Worm (Caenorhabditis elegans): ENCODE data around the gene D1086.7.

D1086.7 gene

DNA sequence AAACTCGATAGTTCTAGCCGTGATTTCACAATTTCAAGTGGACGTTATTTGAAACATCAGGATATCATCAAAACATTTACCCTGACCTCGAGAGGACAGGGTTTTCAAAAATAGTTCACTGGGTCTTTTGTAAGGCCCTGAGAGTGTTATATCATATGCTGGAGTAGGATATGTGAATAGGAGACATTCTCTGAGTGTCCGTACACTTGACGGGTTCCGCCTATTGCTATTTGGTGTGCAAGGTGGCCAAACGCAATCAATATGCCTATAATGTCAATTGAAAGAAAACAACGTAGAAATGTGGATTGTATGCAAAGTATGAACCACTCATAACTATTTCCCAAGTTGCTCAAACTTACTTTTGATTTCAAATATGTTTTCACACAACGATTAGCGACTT lies 13.3 kb downstream of the D1086.7 start:
- no peak for TF ChIP-seq saeg-2 (GFP tag; IDR thresholded peaks at IDR 0.05)
- TF ChIP-seq unc-62 (GFP tag; optimal IDR thresholded peaks at IDR 0.05 in 1 of 2): peak in 1 of 2 experiments; percentile 45
- no peak for TF ChIP-seq unc-62 (tag; optimal IDR thresholded peaks at IDR 0.05)

DNA sequence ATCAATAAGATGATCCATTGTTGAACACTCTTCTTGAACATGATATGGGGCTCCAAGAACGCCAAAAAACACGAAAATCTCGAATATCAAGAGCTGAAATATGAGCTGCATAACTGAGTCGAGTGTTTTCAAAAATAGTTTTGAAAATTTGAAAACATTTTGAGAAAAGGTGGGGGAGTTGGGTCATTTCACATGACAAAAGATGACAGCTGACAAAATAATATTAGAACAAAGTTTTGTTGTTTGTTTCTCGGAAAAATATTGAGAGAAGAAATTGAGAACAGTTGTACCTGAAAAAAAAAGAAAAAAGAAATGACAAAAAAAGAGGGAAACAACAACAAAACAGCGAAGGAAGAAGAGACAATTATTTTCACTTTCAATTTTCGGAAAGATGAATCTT lies 14.4 kb downstream of the D1086.7 start, which contains the start of the genes D1086.2 and D1086.1:
D1086.2 (minus strand) TSS at position 150 of the 400 bp plus-strand sequence.
D1086.1 (plus strand) TSS at position 340 of the 400 bp plus-strand sequence.
- TF ChIP-seq nhr-11 (tag; optimal IDR thresholded peaks at IDR 0.05): no peak
- TF ChIP-seq daf-16 (GFP tag; optimal IDR thresholded peaks at IDR 0.05): peak in 1 of 2 experiments; percentile 94
- TF ChIP-seq daf-16 (tag; optimal IDR thresholded peaks at IDR 0.05): no peak
- TF ChIP-seq zip-11 (GFP tag; IDR thresholded peaks at IDR 0.05): no peak
- TF ChIP-seq aha-1 (tag): peak; percentile 39
- no peak for TF ChIP-seq egl-27 (tag; optimal IDR thresholded peaks at IDR 0.05)

DNA sequence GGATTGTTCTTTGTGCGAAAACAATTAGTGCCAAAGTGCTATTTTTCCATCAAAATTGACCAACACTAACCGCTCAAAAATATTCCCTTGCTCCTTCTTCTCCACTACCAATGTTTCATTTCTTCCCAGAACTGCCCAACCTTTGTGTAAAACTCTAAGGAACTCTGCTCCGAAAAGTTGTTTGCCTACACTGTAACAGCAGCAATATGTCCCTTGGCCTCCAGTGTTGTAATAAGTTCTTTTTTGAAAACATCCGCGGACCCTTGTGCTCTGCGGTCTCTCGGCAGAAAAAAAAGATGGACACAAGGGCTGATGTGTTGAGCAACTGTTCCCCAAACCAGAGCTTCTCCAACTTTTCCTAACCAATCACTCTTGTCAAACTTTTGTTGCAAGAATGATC lies 16.8 kb downstream of the D1086.7 start, which contains the start of gene D1086.12:
D1086.12 (plus strand) TSS at position 301 of the 400 bp plus-strand sequence.
- TF ChIP-seq daf-16 (GFP tag; optimal IDR thresholded peaks at IDR 0.05) (peak in 1 of 2 experiments; percentile 59), daf-16 (tag; optimal IDR thresholded peaks at IDR 0.05) (no peak), zip-11 (GFP tag; IDR thresholded peaks at IDR 0.05) (no peak), rbr-2 (tag; optimal IDR thresholded peaks at IDR 0.05) (no peak), hlh-11 (tag; optimal IDR thresholded peaks at IDR 0.05) (peak; percentile 23)

DNA sequence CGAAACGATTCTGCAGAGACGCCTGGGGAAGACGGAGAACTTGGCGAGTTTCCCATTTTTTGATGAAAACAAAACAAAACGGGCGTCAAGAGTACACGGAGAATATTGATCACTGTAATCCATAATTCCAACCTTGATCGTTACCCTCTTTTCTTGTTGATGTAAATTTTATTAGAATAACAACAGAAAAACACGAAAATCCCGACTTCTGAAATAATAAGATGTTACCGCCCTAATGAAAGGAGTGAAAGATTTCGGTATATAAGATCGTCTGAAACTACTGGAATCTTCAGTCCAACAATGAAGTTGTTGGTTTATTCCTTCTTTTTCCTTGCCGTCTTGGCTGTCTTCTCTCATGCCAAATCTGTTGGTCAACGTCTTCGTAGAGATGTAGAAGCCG lies 19.9 kb downstream of the D1086.7 start, which contains the start of gene D1086.9:
D1086.9 (plus strand) TSS at position 301 of the 400 bp plus-strand sequence.
- TF ChIP-seq mep-1 (tag; optimal IDR thresholded peaks at IDR 0.05): no peak

DNA sequence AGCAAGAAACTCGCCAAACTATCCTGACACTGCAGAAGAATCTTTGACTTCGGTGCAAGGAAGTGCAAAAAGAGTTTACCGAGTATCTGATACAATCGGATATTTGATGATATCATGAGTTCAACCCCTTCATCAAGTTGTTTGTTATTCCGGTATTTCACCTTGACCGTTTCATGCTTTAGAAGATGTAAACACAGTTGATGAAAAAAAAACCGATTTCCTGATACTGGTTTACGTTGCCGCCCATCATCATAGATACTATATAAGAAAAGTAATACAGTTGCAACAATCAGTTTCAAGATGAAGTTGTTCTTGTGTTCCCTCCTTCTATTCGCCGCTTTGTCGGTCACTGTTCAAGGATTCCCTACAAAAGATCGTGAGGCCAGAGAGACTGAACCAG lies 23.4 kb downstream of the D1086.7 start, which contains the start of gene H39E23.3:
H39E23.3 (plus strand) TSS at position 301 of the 400 bp plus-strand sequence.
- TF ChIP-seq nhr-42 (GFP tag; IDR thresholded peaks at IDR 0.05): no peak
- TF ChIP-seq snpc-4 (tag; optimal IDR thresholded peaks at IDR 0.05): no peak

DNA sequence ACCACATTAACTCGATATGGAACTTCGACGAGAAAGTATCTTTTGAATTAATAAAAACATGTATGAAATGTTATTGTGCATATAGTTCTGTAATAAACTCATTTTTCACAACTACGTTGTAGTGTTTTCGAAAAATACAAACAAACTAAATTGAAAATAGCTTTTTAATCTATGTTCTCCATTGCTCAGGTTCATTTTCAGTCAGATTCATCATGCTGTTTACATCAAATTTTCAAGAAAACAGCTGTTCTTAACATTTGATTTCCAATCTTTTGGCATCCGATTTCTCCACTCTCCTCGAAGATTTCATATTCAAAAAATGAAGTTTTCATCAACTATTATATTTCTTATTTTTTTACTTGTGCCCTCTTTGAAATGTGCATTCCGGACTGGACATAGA lies 26.0 kb downstream of the D1086.7 start, which contains the start of gene H39E23.2:
H39E23.2 (plus strand) TSS at position 301 of the 400 bp plus-strand sequence.
- TF ChIP-seq nhr-102 (tag; optimal IDR thresholded peaks at IDR 0.05): no peak
- TF ChIP-seq snpc-4 (tag; optimal IDR thresholded peaks at IDR 0.05): no peak
- no peak for TF ChIP-seq hlh-11 (tag; optimal IDR thresholded peaks at IDR 0.05)
- TF ChIP-seq dmd-6 (GFP tag; IDR thresholded peaks at IDR 0.05): no peak
- no peak for TF ChIP-seq madf-9 (GFP tag; conservative IDR thresholded peaks at IDR 0.05)
- no peak for TF ChIP-seq Y105C5A.15 (GFP tag; IDR thresholded peaks at IDR 0.05)

DNA sequence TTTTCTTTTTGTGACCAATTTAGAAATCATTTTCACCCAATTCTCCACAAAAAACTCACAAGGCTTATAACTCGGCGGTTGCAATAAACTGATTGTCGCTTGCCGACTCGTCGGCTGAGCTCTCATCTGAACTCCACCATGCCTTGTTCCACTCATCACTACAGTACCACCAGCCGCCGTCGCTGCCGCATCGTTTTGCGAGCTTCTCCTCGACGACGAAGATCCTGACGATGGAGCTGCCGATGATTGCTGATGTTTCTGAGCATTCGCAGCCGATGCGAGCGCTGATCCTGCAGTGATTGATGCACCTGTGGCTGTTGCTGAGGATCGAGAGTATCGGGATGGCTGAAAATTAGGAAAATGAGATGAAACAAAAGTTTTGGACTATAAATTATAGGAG lies 36.6 kb downstream of the D1086.7 start:
- TF ChIP-seq dmd-9 (GFP tag; IDR thresholded peaks at IDR 0.05) (no peak), egl-43 (GFP tag; IDR thresholded peaks at IDR 0.05) (no peak), lin-39 (tag; optimal IDR thresholded peaks at IDR 0.05) (no peak), F26F4.8 (GFP tag; conservative IDR thresholded peaks at IDR 0.05) (no peak), nhr-77 (tag; optimal IDR thresholded peaks at IDR 0.05) (no peak), set-16 (GFP tag; IDR thresholded peaks at IDR 0.05) (peak; percentile 71), lsy-2 (tag; optimal IDR thresholded peaks at IDR 0.05) (no peak), T26A8.4 (GFP tag; IDR thresholded peaks at IDR 0.05) (no peak), nhr-42 (GFP tag; IDR thresholded peaks at IDR 0.05) (no peak), F10B5.3 (tag; optimal IDR thresholded peaks at IDR 0.05) (no peak), arid-1 (GFP tag; conservative IDR thresholded peaks at IDR 0.05) (no peak), unc-62 (GFP tag; optimal IDR thresholded peaks at IDR 0.05 in 1 of 2) (peak in 1 of 2 experiments; percentile 75), unc-62 (tag; optimal IDR thresholded peaks at IDR 0.05) (no peak), ctbp-1 (GFP tag; IDR thresholded peaks at IDR 0.05) (no peak), dmd-6 (GFP tag; IDR thresholded peaks at IDR 0.05) (no peak), F49E8.2 (tag; optimal IDR thresholded peaks at IDR 0.05; ENCODE audit: borderline replicate concordance) (no peak), zip-2 (tag; optimal IDR thresholded peaks at IDR 0.05) (no peak), ZK337.2 (GFP tag; IDR thresholded peaks at IDR 0.05) (no peak), ceh-20 (GFP tag; IDR thresholded peaks at IDR 0.05) (no peak)
